Worm (Caenorhabditis elegans): ENCODE data around the gene F58B3.4.

- TF ChIP-seq ztf-23 (GFP tag; IDR thresholded peaks at IDR 0.05) (no peak), ref-1 (GFP tag; conservative IDR thresholded peaks at IDR 0.05) (no peak)
These were observed 34.6 kb downstream of the F58B3.4 start for ce11 chrIV:11597079-11597478.
